Fruit fly (Drosophila melanogaster): ENCODE results near the gene mRRF1.
A peak's percentile ranks its signal among the peaks of the same experiment; 100 is the strongest.

The mRRF1 gene

dm6 chr3L:9340232-9340631 lies 23.9 kb upstream of the mRRF1 start:
- no peak for TF ChIP-seq psq (GFP tag; optimal IDR thresholded peaks at IDR 0.05)
- no peak for TF ChIP-seq N (GFP tag; optimal IDR thresholded peaks at IDR 0.05)
- TF ChIP-seq fru (GFP tag; optimal IDR thresholded peaks at IDR 0.05) = no peak
- peak; percentile 27 for TF ChIP-seq Dif (GFP tag; optimal IDR thresholded peaks at IDR 0.05; ENCODE audit: partially characterized antibody)
- no peak for TF ChIP-seq foxo (GFP tag; optimal IDR thresholded peaks at IDR 0.05)
- no peak for TF ChIP-seq sv (GFP tag; optimal IDR thresholded peaks at IDR 0.05)
- TF ChIP-seq Rel (GFP tag; optimal IDR thresholded peaks at IDR 0.05) = no peak
- TF ChIP-seq Rel (tag; optimal IDR thresholded peaks at IDR 0.05) = peak; percentile 33
- TF ChIP-seq tai (GFP tag; optimal IDR thresholded peaks at IDR 0.05) = no peak
- TF ChIP-seq Vsx2 (GFP tag; optimal IDR thresholded peaks at IDR 0.05; ENCODE audit: partially characterized antibody) = peak; percentile 40
- peak; percentile 3 for TF ChIP-seq h (GFP tag; optimal IDR thresholded peaks at IDR 0.05)
- no peak for TF ChIP-seq br (GFP tag; optimal IDR thresholded peaks at IDR 0.05)
- TF ChIP-seq usp (GFP tag; optimal IDR thresholded peaks at IDR 0.05) = no peak
- no peak for TF ChIP-seq OdsH (GFP tag; optimal IDR thresholded peaks at IDR 0.05)
- TF ChIP-seq Mio (GFP tag; optimal IDR thresholded peaks at IDR 0.05) = no peak
- TF ChIP-seq pan (optimal IDR thresholded peaks at IDR 0.05) = no peak
- no peak for TF ChIP-seq GATAd (GFP tag; optimal IDR thresholded peaks at IDR 0.05)
- TF ChIP-seq dl (GFP tag; optimal IDR thresholded peaks at IDR 0.05; ENCODE audit: insufficient read depth in 1 of 2, partially characterized antibody in 2 of 2) = peak in 1 of 2 experiments; percentile 8
- TF ChIP-seq Myc (optimal IDR thresholded peaks at IDR 0.05) = no peak
- TF ChIP-seq CG9705 (GFP tag; optimal IDR thresholded peaks at IDR 0.05) = no peak
- no peak for TF ChIP-seq dmrt93B (GFP tag; optimal IDR thresholded peaks at IDR 0.05)
- no peak for TF ChIP-seq ey (GFP tag; optimal IDR thresholded peaks at IDR 0.05)
- TF ChIP-seq lola (GFP tag; optimal IDR thresholded peaks at IDR 0.05) = no peak

- TF ChIP-seq dsf (GFP tag; optimal IDR thresholded peaks at IDR 0.05; ENCODE audit: borderline replicate concordance) (no peak), Hr78 (GFP tag; optimal IDR thresholded peaks at IDR 0.05) (no peak), dmrt93B (GFP tag; optimal IDR thresholded peaks at IDR 0.05) (no peak), tai (GFP tag; optimal IDR thresholded peaks at IDR 0.05) (no peak), Rel (GFP tag; optimal IDR thresholded peaks at IDR 0.05) (no peak), Rel (tag; optimal IDR thresholded peaks at IDR 0.05) (peak; percentile 51), fru (GFP tag; optimal IDR thresholded peaks at IDR 0.05) (no peak), jim (GFP tag; optimal IDR thresholded peaks at IDR 0.05) (no peak), N (GFP tag; optimal IDR thresholded peaks at IDR 0.05) (peak; percentile 15)
Observed at dm6 chr3L:9340839-9341238, 23.3 kb upstream of the mRRF1 start.

dm6 chr3L:9343963-9344362 lies 20.2 kb upstream of the mRRF1 start:
- TF ChIP-seq rgr (GFP tag; optimal IDR thresholded peaks at IDR 0.05) = no peak
- TF ChIP-seq fru (GFP tag; optimal IDR thresholded peaks at IDR 0.05) = no peak
- no peak for TF ChIP-seq Rel (GFP tag; optimal IDR thresholded peaks at IDR 0.05)
- peak; percentile 96 for TF ChIP-seq Rel (tag; optimal IDR thresholded peaks at IDR 0.05)

dm6 chr3L:9345157-9345556 lies 19.0 kb upstream of the mRRF1 start:
- no peak for TF ChIP-seq dmrt93B (GFP tag; optimal IDR thresholded peaks at IDR 0.05)
- no peak for TF ChIP-seq Abd-B (GFP tag; optimal IDR thresholded peaks at IDR 0.05)
- no peak for TF ChIP-seq Mio (GFP tag; optimal IDR thresholded peaks at IDR 0.05)
- TF ChIP-seq tai (GFP tag; optimal IDR thresholded peaks at IDR 0.05) = no peak
- no peak for TF ChIP-seq ey (GFP tag; optimal IDR thresholded peaks at IDR 0.05)
- no peak for TF ChIP-seq HLH106 (tag; optimal IDR thresholded peaks at IDR 0.05)
- no peak for TF ChIP-seq woc (GFP tag; optimal IDR thresholded peaks at IDR 0.05)
- TF ChIP-seq CG32264 (GFP tag; optimal IDR thresholded peaks at IDR 0.05) = no peak
- TF ChIP-seq Jra (GFP tag; optimal IDR thresholded peaks at IDR 0.05) = no peak
- TF ChIP-seq psq (GFP tag; optimal IDR thresholded peaks at IDR 0.05) = no peak
- no peak for TF ChIP-seq Dfd (GFP tag; optimal IDR thresholded peaks at IDR 0.05)
- no peak for TF ChIP-seq dsf (GFP tag; optimal IDR thresholded peaks at IDR 0.05; ENCODE audit: borderline replicate concordance)
- TF ChIP-seq sv (GFP tag; optimal IDR thresholded peaks at IDR 0.05) = no peak
- TF ChIP-seq usp (GFP tag; optimal IDR thresholded peaks at IDR 0.05) = no peak
- no peak for TF ChIP-seq rgr (GFP tag; optimal IDR thresholded peaks at IDR 0.05)

dm6 chr3L:9349314-9349733 lies 14.8 kb upstream of the mRRF1 start, which contains the start of gene PGRP-LF:
TSS of gene PGRP-LF (plus strand) at chr3L:9349609.
- TF ChIP-seq Vsx2 (GFP tag; optimal IDR thresholded peaks at IDR 0.05; ENCODE audit: partially characterized antibody) (no peak), Hnf4 (GFP tag; optimal IDR thresholded peaks at IDR 0.05) (peak; percentile 19), sv (GFP tag; optimal IDR thresholded peaks at IDR 0.05) (peak; percentile 17), Rel (GFP tag; optimal IDR thresholded peaks at IDR 0.05) (no peak), Rel (tag; optimal IDR thresholded peaks at IDR 0.05) (peak; percentile 100), dsf (GFP tag; optimal IDR thresholded peaks at IDR 0.05; ENCODE audit: borderline replicate concordance) (no peak), fru (GFP tag; optimal IDR thresholded peaks at IDR 0.05) (no peak), Abd-B (GFP tag; optimal IDR thresholded peaks at IDR 0.05) (no peak), dmrt93B (GFP tag; optimal IDR thresholded peaks at IDR 0.05) (no peak), Sp1 (GFP tag; optimal IDR thresholded peaks at IDR 0.05) (peak; percentile 36), CrebA (GFP tag; optimal IDR thresholded peaks at IDR 0.05; ENCODE audit: borderline replicate concordance) (peak; percentile 78), sage (GFP tag; optimal IDR thresholded peaks at IDR 0.05) (peak; percentile 13), Dfd (GFP tag; optimal IDR thresholded peaks at IDR 0.05) (no peak), foxo (GFP tag; optimal IDR thresholded peaks at IDR 0.05) (peak in 1 of 2 experiments; percentile 7), Hr83 (GFP tag; optimal IDR thresholded peaks at IDR 0.05; ENCODE audit: poor library complexity, severe bottlenecking) (peak; percentile 36), Mio (GFP tag; optimal IDR thresholded peaks at IDR 0.05) (no peak), h (GFP tag; optimal IDR thresholded peaks at IDR 0.05) (peak; percentile 52), br (GFP tag; optimal IDR thresholded peaks at IDR 0.05) (peak; percentile 19), HLH106 (tag; optimal IDR thresholded peaks at IDR 0.05) (no peak), Dif (GFP tag; optimal IDR thresholded peaks at IDR 0.05; ENCODE audit: partially characterized antibody) (no peak), OdsH (GFP tag; optimal IDR thresholded peaks at IDR 0.05) (peak; percentile 41), Jra (GFP tag; optimal IDR thresholded peaks at IDR 0.05) (peak; percentile 44), tai (GFP tag; optimal IDR thresholded peaks at IDR 0.05) (no peak), jim (GFP tag; optimal IDR thresholded peaks at IDR 0.05) (no peak), pan (optimal IDR thresholded peaks at IDR 0.05) (no peak), Hr78 (GFP tag; optimal IDR thresholded peaks at IDR 0.05) (no peak), psq (GFP tag; optimal IDR thresholded peaks at IDR 0.05) (no peak), usp (GFP tag; optimal IDR thresholded peaks at IDR 0.05) (no peak)

Data from whole organism, wandering third instar larva.